Worm (Caenorhabditis elegans): ENCODE data around the gene C14C6.13.
A peak's percentile ranks its signal among the peaks of the same experiment; 100 is the strongest.

The C14C6.13 gene

DNA sequence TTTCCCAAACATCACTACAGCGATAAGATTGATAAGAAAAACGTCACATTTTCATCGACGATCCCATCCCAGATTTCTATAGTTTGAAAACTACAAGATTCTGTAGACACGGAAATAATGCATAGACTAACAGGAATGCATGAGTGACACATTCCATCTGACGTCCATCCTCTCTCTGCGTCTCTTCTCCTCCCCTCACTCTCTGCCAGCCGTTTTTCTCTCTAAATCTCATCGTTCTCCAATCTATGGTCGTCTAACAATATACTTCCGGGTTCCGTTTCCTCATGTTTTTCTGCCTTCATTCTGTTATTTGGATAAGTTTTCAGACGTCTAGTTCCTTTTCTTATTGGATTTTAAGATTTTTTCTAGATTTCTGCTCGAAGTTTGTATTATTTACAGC, 44.5 kb upstream of the C14C6.13 start, which contains the start of gene F48G7.4 (continued):
- no peak for TF ChIP-seq pqm-1 (tag; optimal IDR thresholded peaks at IDR 0.05)
- TF ChIP-seq nhr-47 (tag; optimal IDR thresholded peaks at IDR 0.05) = peak; percentile 86
- no peak for TF ChIP-seq unc-130 (tag; optimal IDR thresholded peaks at IDR 0.05)
- no peak for TF ChIP-seq ceh-63 (GFP tag; optimal IDR thresholded peaks at IDR 0.05)
- TF ChIP-seq lin-35 (GFP tag; optimal IDR thresholded peaks at IDR 0.05) = peak; percentile 52 to 64
- TF ChIP-seq efl-3 (GFP tag; optimal IDR thresholded peaks at IDR 0.05) = no peak
- TF ChIP-seq dpl-1 (GFP tag; optimal IDR thresholded peaks at IDR 0.05) = peak; percentile 22 to 44 (median 32)
- TF ChIP-seq nhr-20 (tag; optimal IDR thresholded peaks at IDR 0.05) = peak; percentile 91
- TF ChIP-seq dsc-1 (tag; optimal IDR thresholded peaks at IDR 0.05) = peak; percentile 60
- peak; percentile 78 for TF ChIP-seq swsn-7 (tag; optimal IDR thresholded peaks at IDR 0.05)
- TF ChIP-seq snu-23 (GFP tag; optimal IDR thresholded peaks at IDR 0.05) = peak; percentile 86
- no peak for TF ChIP-seq unc-62 (GFP tag; optimal IDR thresholded peaks at IDR 0.05)
- peak; percentile 91 for TF ChIP-seq fkh-8 (tag; optimal IDR thresholded peaks at IDR 0.05)
- TF ChIP-seq ceh-90 (tag; optimal IDR thresholded peaks at IDR 0.05) = no peak
- TF ChIP-seq Y116A8C.19 (tag; optimal IDR thresholded peaks at IDR 0.05; ENCODE audit: borderline replicate concordance) = no peak
- TF ChIP-seq lsy-2 (tag; optimal IDR thresholded peaks at IDR 0.05) = peak in 1 of 2 experiments; percentile 72
- TF ChIP-seq ztf-11 (tag; optimal IDR thresholded peaks at IDR 0.05) = no peak
- TF ChIP-seq fos-1 (tag; optimal IDR thresholded peaks at IDR 0.05) = peak; percentile 60
- TF ChIP-seq nhr-85 (tag) = peak; percentile 95
- TF ChIP-seq ceh-82 (tag; optimal IDR thresholded peaks at IDR 0.05) = peak; percentile 69 to 90 (median 76)
- peak; percentile 68 for TF ChIP-seq nhr-237 (tag; optimal IDR thresholded peaks at IDR 0.05)
- TF ChIP-seq irx-1 (tag; optimal IDR thresholded peaks at IDR 0.05) = peak; percentile 47
- no peak for TF ChIP-seq hpl-2 (GFP tag; optimal IDR thresholded peaks at IDR 0.05)
- peak; percentile 55 for TF ChIP-seq egl-13 (tag; optimal IDR thresholded peaks at IDR 0.05)
- TF ChIP-seq xbp-1 (tag; optimal IDR thresholded peaks at IDR 0.05) = peak; percentile 64

DNA sequence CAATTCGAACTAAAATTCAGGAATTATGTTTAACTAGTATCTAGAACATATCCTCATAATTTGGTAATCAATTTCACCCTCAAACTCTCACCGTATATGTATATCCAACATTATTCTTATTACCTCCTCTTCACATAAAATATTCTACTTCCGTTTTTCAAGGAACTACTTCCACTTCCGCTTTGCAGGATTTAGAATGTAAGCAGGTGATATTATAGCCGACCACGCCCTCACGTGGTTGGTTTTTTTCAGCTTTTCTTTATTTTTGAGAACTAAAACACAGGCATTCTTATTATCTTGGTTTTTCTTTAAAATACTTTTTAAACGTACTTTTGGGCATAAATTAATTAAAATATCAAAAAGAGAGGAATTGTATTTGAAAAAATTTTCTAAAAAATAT, 43.4 kb upstream of the C14C6.13 start:
- no peak for TF ChIP-seq ets-5 (GFP tag; IDR thresholded peaks at IDR 0.05)
- TF ChIP-seq nhr-12 (tag; optimal IDR thresholded peaks at IDR 0.05) = no peak
- TF ChIP-seq lin-14 (GFP tag; optimal IDR thresholded peaks at IDR 0.05) = peak; percentile 75
- TF ChIP-seq unc-30 (tag; optimal IDR thresholded peaks at IDR 0.05) = no peak
- TF ChIP-seq nhr-19 (GFP tag; conservative IDR thresholded peaks at IDR 0.05) = no peak
- TF ChIP-seq nhr-11 (tag; optimal IDR thresholded peaks at IDR 0.05) = peak; percentile 27
- peak; percentile 34 for TF ChIP-seq unc-86 (tag; optimal IDR thresholded peaks at IDR 0.05)
- no peak for TF ChIP-seq lin-13 (GFP tag; optimal IDR thresholded peaks at IDR 0.05)
- no peak for TF ChIP-seq nhr-77 (tag; optimal IDR thresholded peaks at IDR 0.05)
- peak; percentile 28 for TF ChIP-seq swsn-7 (tag; optimal IDR thresholded peaks at IDR 0.05)
- no peak for TF ChIP-seq dsc-1 (tag; optimal IDR thresholded peaks at IDR 0.05)
- TF ChIP-seq nhr-47 (tag; optimal IDR thresholded peaks at IDR 0.05) = peak; percentile 77
- TF ChIP-seq sptf-1 (tag; optimal IDR thresholded peaks at IDR 0.05) = no peak
- TF ChIP-seq isw-1 (GFP tag; IDR thresholded peaks at IDR 0.05) = no peak
- no peak for TF ChIP-seq irx-1 (tag; optimal IDR thresholded peaks at IDR 0.05)
- no peak for TF ChIP-seq zag-1 (tag; optimal IDR thresholded peaks at IDR 0.05)
- peak; percentile 82 for TF ChIP-seq nhr-71 (tag; optimal IDR thresholded peaks at IDR 0.05)
- no peak for TF ChIP-seq nhr-85 (tag)
- TF ChIP-seq lsy-2 (tag; optimal IDR thresholded peaks at IDR 0.05) = peak in 1 of 2 experiments; percentile 38
- TF ChIP-seq fkh-8 (tag; optimal IDR thresholded peaks at IDR 0.05) = peak; percentile 93
- TF ChIP-seq ztf-11 (tag; optimal IDR thresholded peaks at IDR 0.05) = no peak
- no peak for TF ChIP-seq mdl-1 (tag; optimal IDR thresholded peaks at IDR 0.05)
- TF ChIP-seq snpc-4 (tag; optimal IDR thresholded peaks at IDR 0.05) = no peak
- no peak for TF ChIP-seq mep-1 (tag; optimal IDR thresholded peaks at IDR 0.05)
- TF ChIP-seq sox-4 (tag; optimal IDR thresholded peaks at IDR 0.05) = peak; percentile 43
- TF ChIP-seq elt-3 (tag; optimal IDR thresholded peaks at IDR 0.05) = no peak
- no peak for TF ChIP-seq mef-2 (tag; optimal IDR thresholded peaks at IDR 0.05)
- TF ChIP-seq jun-1 (tag; optimal IDR thresholded peaks at IDR 0.05) = no peak
- TF ChIP-seq hlh-4 (tag; optimal IDR thresholded peaks at IDR 0.05) = peak; percentile 97
- peak; percentile 44 for TF ChIP-seq nhr-20 (tag; optimal IDR thresholded peaks at IDR 0.05)
